Worm (Caenorhabditis elegans) whole organism, L2 larva: ENCODE data around the gene drr-1.
A peak's percentile ranks its signal among the peaks of the same experiment; 100 is the strongest.

ENCODE experiments used
- C34F6.9 ChIP-seq: fragments of 150-350 bp; optimal IDR thresholded peaks from 2 replicates; lab custom pipeline; 2014; ENCODE audit warnings: missing biosample characterization, missing genetic modification characterization
- F13H6.1 ChIP-seq: sonication (generic microtip); optimal IDR thresholded peaks from 2 replicates; lab custom pipeline; 2016; ENCODE audit warnings: missing genetic modification characterization, missing compliant biosample characterization
- R02D3.7 ChIP-seq: fragments of 150-350 bp; optimal IDR thresholded peaks from 2 replicates; lab custom pipeline; 2014; ENCODE audit warnings: missing biosample characterization, missing genetic modification characterization
- Y55F3AM.14 ChIP-seq: fragments of 200-800 bp; sonication (Bioruptor generic); optimal IDR thresholded peaks from 2 replicates; lab custom pipeline; 2018; ENCODE audit warnings: mild to moderate bottlenecking, missing genetic modification characterization, missing compliant biosample characterization
- ZK546.5 ChIP-seq: sonication (generic microtip); optimal IDR thresholded peaks from 2 replicates; lab custom pipeline; 2017; ENCODE audit warnings: missing biosample characterization, missing genetic modification characterization
- alr-1 ChIP-seq: fragments of 150-350 bp; optimal IDR thresholded peaks from 2 replicates; lab custom pipeline; 2014; ENCODE audit warnings: missing biosample characterization, missing genetic modification characterization
- aly-2 ChIP-seq: fragments of 150-350 bp; optimal IDR thresholded peaks from 2 replicates; lab custom pipeline; 2014; ENCODE audit warnings: missing biosample characterization, missing genetic modification characterization
- ama-1 ChIP-seq: fragments of 150-350 bp; optimal IDR thresholded peaks from 2 replicates; lab custom pipeline; 2018; ENCODE audit warnings: inconsistent platforms
- blmp-1 ChIP-seq: sonication (generic microtip); optimal IDR thresholded peaks from 2 replicates; lab custom pipeline; 2017; ENCODE audit warnings: missing genetic modification characterization, mild to moderate bottlenecking, missing compliant biosample characterization, antibody characterized with exemption, moderate library complexity; ENCODE audit not compliant: insufficient read depth
- ceh-16 ChIP-seq: fragments of 150-350 bp; optimal IDR thresholded peaks from 2 replicates; lab custom pipeline; 2014; ENCODE audit warnings: missing biosample characterization, missing genetic modification characterization
- ceh-82 ChIP-seq: fragments of 150-350 bp; optimal IDR thresholded peaks from 2 replicates; lab custom pipeline; 2014; ENCODE audit warnings: missing biosample characterization, missing genetic modification characterization
- crh-2 ChIP-seq: sonication (generic microtip); optimal IDR thresholded peaks from 2 replicates; lab custom pipeline; 2017; ENCODE audit warnings: missing biosample characterization, missing genetic modification characterization
- dmd-4 ChIP-seq: sonication (generic microtip); optimal IDR thresholded peaks from 2 replicates; lab custom pipeline; 2017; ENCODE audit warnings: missing biosample characterization, missing genetic modification characterization
- egl-27 ChIP-seq: sonication (generic microtip); optimal IDR thresholded peaks from 3 replicates; lab custom pipeline; 2017; ENCODE audit warnings: missing biosample characterization, missing genetic modification reagents, missing genetic modification characterization
- elt-1 ChIP-seq: fragments of 150-350 bp; optimal IDR thresholded peaks from 2 replicates; lab custom pipeline; 2014; ENCODE audit warnings: missing biosample characterization, missing genetic modification characterization
- elt-3 ChIP-seq: sonication (generic microtip); optimal IDR thresholded peaks from 2 replicates; lab custom pipeline; 2017; ENCODE audit warnings: missing biosample characterization, missing genetic modification characterization
- fos-1 ChIP-seq: fragments of 150-350 bp; optimal IDR thresholded peaks from 2 replicates; lab custom pipeline; 2014; ENCODE audit warnings: missing biosample characterization, missing genetic modification characterization
- gmeb-1 ChIP-seq: fragments of 150-350 bp; optimal IDR thresholded peaks from 2 replicates; lab custom pipeline; 2014; ENCODE audit warnings: missing biosample characterization, missing genetic modification characterization
- lin-11 ChIP-seq: fragments of 150-350 bp; sonication (generic microtip); optimal IDR thresholded peaks from 2 replicates; lab custom pipeline; 2014; ENCODE audit warnings: missing biosample characterization, missing genetic modification characterization, inconsistent platforms, mixed read lengths
- lin-13 ChIP-seq: fragments of 150-350 bp; optimal IDR thresholded peaks from 2 replicates; lab custom pipeline; 2014; ENCODE audit warnings: missing biosample characterization, missing genetic modification reagents, missing genetic modification characterization
- lin-39 ChIP-seq: fragments of 150-350 bp; optimal IDR thresholded peaks from 2 replicates; lab custom pipeline; 2014; ENCODE audit warnings: missing biosample characterization, missing genetic modification reagents, missing genetic modification characterization
- lsy-2 ChIP-seq, 2 experiments: fragments of 150-350 bp in 1 of 2; sonication (generic microtip) in 1 of 2; optimal IDR thresholded peaks; 2 replicates each; lab custom pipeline; 2014 to 2017; ENCODE audit warnings: missing biosample characterization in 2 of 2, missing genetic modification characterization in 2 of 2
- mab-5 ChIP-seq: fragments of 150-350 bp; optimal IDR thresholded peaks from 2 replicates; lab custom pipeline; 2014; ENCODE audit warnings: missing biosample characterization, missing genetic modification characterization
- mbf-1 ChIP-seq: sonication (generic microtip); optimal IDR thresholded peaks from 2 replicates; lab custom pipeline; 2017; ENCODE audit warnings: missing biosample characterization, missing genetic modification characterization
- mdl-1 ChIP-seq, 2 experiments: fragments of 150-350 bp in 1 of 2; sonication (generic microtip) in 1 of 2; optimal IDR thresholded peaks; 2 replicates each; lab custom pipeline; 2017; ENCODE audit warnings: missing biosample characterization in 2 of 2, missing genetic modification characterization in 2 of 2
- nhr-10 ChIP-seq: sonication (generic microtip); optimal IDR thresholded peaks from 2 replicates; lab custom pipeline; 2017; ENCODE audit warnings: missing biosample characterization, missing genetic modification characterization
- nhr-11 ChIP-seq: fragments of 150-350 bp; optimal IDR thresholded peaks from 2 replicates; lab custom pipeline; 2014; ENCODE audit warnings: missing biosample characterization, missing genetic modification characterization
- nhr-12 ChIP-seq: fragments of 150-350 bp; optimal IDR thresholded peaks from 2 replicates; lab custom pipeline; 2014; ENCODE audit warnings: missing biosample characterization, missing genetic modification characterization
- nhr-129 ChIP-seq: fragments of 150-350 bp; optimal IDR thresholded peaks from 2 replicates; lab custom pipeline; 2014; ENCODE audit warnings: missing biosample characterization, missing genetic modification characterization
- nhr-21 ChIP-seq: fragments of 150-350 bp; optimal IDR thresholded peaks from 2 replicates; lab custom pipeline; 2014; ENCODE audit warnings: missing biosample characterization, missing genetic modification characterization
- nhr-23 ChIP-seq: fragments of 150-350 bp; optimal IDR thresholded peaks from 2 replicates; lab custom pipeline; 2014; ENCODE audit warnings: missing biosample characterization, missing genetic modification reagents, missing genetic modification characterization
- nhr-237 ChIP-seq: fragments of 150-350 bp; optimal IDR thresholded peaks from 2 replicates; lab custom pipeline; 2014; ENCODE audit warnings: missing biosample characterization, missing genetic modification characterization
- nhr-25 ChIP-seq: fragments of 150-350 bp; sonication (generic microtip); optimal IDR thresholded peaks from 3 replicates; lab custom pipeline; 2014; ENCODE audit warnings: missing biosample characterization, missing genetic modification characterization
- nhr-6 ChIP-seq: fragments of 150-350 bp; optimal IDR thresholded peaks from 2 replicates; lab custom pipeline; 2014; ENCODE audit warnings: missing biosample characterization, missing genetic modification characterization
- nhr-77 ChIP-seq: fragments of 150-350 bp; optimal IDR thresholded peaks from 2 replicates; lab custom pipeline; 2014; ENCODE audit warnings: missing biosample characterization, missing genetic modification characterization
- peb-1 ChIP-seq: fragments of 150-350 bp; optimal IDR thresholded peaks from 2 replicates; lab custom pipeline; 2014; ENCODE audit warnings: missing biosample characterization, missing genetic modification characterization
- sem-4 ChIP-seq: fragments of 150-350 bp; optimal IDR thresholded peaks from 2 replicates; lab custom pipeline; 2014; ENCODE audit warnings: missing biosample characterization, missing genetic modification reagents, missing genetic modification characterization
- skn-1 ChIP-seq: sonication (generic microtip); optimal IDR thresholded peaks from 2 replicates; lab custom pipeline; 2017; ENCODE audit warnings: missing biosample characterization, missing genetic modification characterization
- sma-3 ChIP-seq: sonication (generic microtip); optimal IDR thresholded peaks from 2 replicates; lab custom pipeline; 2016; ENCODE audit warnings: missing genetic modification reagents, missing genetic modification characterization, missing compliant biosample characterization
- sma-9 ChIP-seq, 2 experiments: fragments of 150-350 bp in 1 of 2; sonication (generic microtip) in 1 of 2; optimal IDR thresholded peaks; 2 replicates each; lab custom pipeline; 2014 to 2016; ENCODE audit warnings: missing genetic modification characterization in 2 of 2, mild to moderate bottlenecking in 1 of 2, missing biosample characterization in 1 of 2, missing compliant biosample characterization in 1 of 2, missing genetic modification reagents in 1 of 2, moderate library complexity in 1 of 2
- snpc-4 ChIP-seq: fragments of 150-350 bp; optimal IDR thresholded peaks from 2 replicates; lab custom pipeline; 2014; ENCODE audit warnings: missing biosample characterization, missing genetic modification characterization
- unc-39 ChIP-seq: fragments of 150-350 bp; optimal IDR thresholded peaks from 2 replicates; lab custom pipeline; 2014; ENCODE audit warnings: missing biosample characterization, missing genetic modification characterization
- unc-55 ChIP-seq: fragments of 150-350 bp; sonication (generic microtip); optimal IDR thresholded peaks from 3 replicates; lab custom pipeline; 2014; ENCODE audit warnings: missing biosample characterization, missing genetic modification reagents, missing genetic modification characterization
- unc-62 ChIP-seq: fragments of 150-350 bp; optimal IDR thresholded peaks from 2 replicates; lab custom pipeline; 2014; ENCODE audit warnings: missing biosample characterization, missing genetic modification reagents, missing genetic modification characterization
- zag-1 ChIP-seq: fragments of 150-350 bp; optimal IDR thresholded peaks from 2 replicates; lab custom pipeline; 2014; ENCODE audit warnings: missing biosample characterization, missing genetic modification characterization
- ztf-1 ChIP-seq: fragments of 200-800 bp; sonication (Bioruptor generic); conservative IDR thresholded peaks from 2 replicates; pipeline ENCODE4 v1.3.6; 2022; ENCODE audit warnings: missing genetic modification characterization, missing compliant biosample characterization
- ztf-11 ChIP-seq: sonication (generic microtip); optimal IDR thresholded peaks from 2 replicates; lab custom pipeline; 2017; ENCODE audit warnings: missing biosample characterization, missing genetic modification characterization
- ztf-4 ChIP-seq: fragments of 150-350 bp; optimal IDR thresholded peaks from 2 replicates; lab custom pipeline; 2014; ENCODE audit warnings: missing biosample characterization, missing genetic modification characterization

The drr-1 gene

ce11 chrII:13469043-13469652 lies 26.6 kb downstream of the drr-1 start, which contains the start of gene E01G4.3:
E01G4.3 (minus strand) TSS chrII:13469602.
- TF ChIP-seq lin-39 = no peak
- no peak for TF ChIP-seq nhr-77
- TF ChIP-seq unc-62 (GFP tag; lab: Kevin White, UChicago) = no peak
- peak; percentile 82 for TF ChIP-seq nhr-25 (tag; lab: Kevin White, UChicago)
- no peak for TF ChIP-seq ztf-11 (tag; lab: Kevin White, UChicago)
- no peak for TF ChIP-seq alr-1
- no peak for TF ChIP-seq R02D3.7 (tag; lab: Kevin White, UChicago)
- TF ChIP-seq nhr-12 (tag; lab: Kevin White, UChicago) = no peak
- peak; percentile 97 for TF ChIP-seq nhr-129 (tag; lab: Kevin White, UChicago)
- no peak for TF ChIP-seq ztf-4
- TF ChIP-seq mbf-1 = no peak
- peak; percentile 59 for TF ChIP-seq sma-3 (GFP tag; lab: Kevin White, UChicago)
- no peak for TF ChIP-seq nhr-237 (tag; lab: Kevin White, UChicago)
- TF ChIP-seq aly-2 = no peak
- no peak for TF ChIP-seq ceh-82 (tag; lab: Kevin White, UChicago)
- TF ChIP-seq elt-1 (tag; lab: Kevin White, UChicago) = no peak
- no peak for TF ChIP-seq ZK546.5
- TF ChIP-seq nhr-10 = no peak
- peak; percentile 77 for TF ChIP-seq crh-2
- TF ChIP-seq peb-1 = no peak
- no peak for TF ChIP-seq nhr-6 (tag; lab: Kevin White, UChicago)
- no peak for TF ChIP-seq zag-1 (tag; lab: Kevin White, UChicago)
- TF ChIP-seq C34F6.9 (tag; lab: Kevin White, UChicago) = peak; percentile 63
- peak in 1 of 2 experiments; percentile 59 for TF ChIP-seq lsy-2 (tag; optimal IDR thresholded peaks at IDR 0.05; lab: Kevin White, UChicago)
- TF ChIP-seq nhr-21 (tag; lab: Kevin White, UChicago) = peak; percentile 91
- no peak for TF ChIP-seq ama-1 (lab: Kevin White, UChicago)
- TF ChIP-seq unc-39 (tag; lab: Kevin White, UChicago) = no peak
- TF ChIP-seq Y55F3AM.14 = peak; percentile 12
- TF ChIP-seq gmeb-1 (tag; lab: Kevin White, UChicago) = peak; percentile 44
- no peak for TF ChIP-seq unc-55 (GFP tag; lab: Kevin White, UChicago)
- peak; percentile 43 for TF ChIP-seq mdl-1 (tag; optimal IDR thresholded peaks at IDR 0.05; lab: Kevin White, UChicago)
- TF ChIP-seq lin-13 (GFP tag; lab: Kevin White, UChicago) = no peak
- TF ChIP-seq F13H6.1 (tag; lab: Kevin White, UChicago) = peak; percentile 80
- no peak for TF ChIP-seq ceh-16 (tag; lab: Kevin White, UChicago)
- TF ChIP-seq snpc-4 = no peak
- TF ChIP-seq sma-9 (GFP tag; optimal IDR thresholded peaks at IDR 0.05; lab: Kevin White, UChicago) = peak; percentile 98
- no peak for TF ChIP-seq sma-9 (tag; optimal IDR thresholded peaks at IDR 0.05; lab: Kevin White, UChicago)
- TF ChIP-seq sem-4 (tag; lab: Kevin White, UChicago) = no peak
- TF ChIP-seq elt-3 = no peak
- no peak for TF ChIP-seq skn-1 (tag; lab: Kevin White, UChicago)
- TF ChIP-seq egl-27 (tag; lab: Kevin White, UChicago) = peak; percentile 80
- TF ChIP-seq nhr-11 (tag; lab: Kevin White, UChicago) = no peak
- TF ChIP-seq nhr-23 (tag; lab: Kevin White, UChicago) = no peak
- TF ChIP-seq lin-11 (tag; lab: Kevin White, UChicago) = no peak
- no peak for TF ChIP-seq mab-5 (tag; lab: Kevin White, UChicago)
- TF ChIP-seq fos-1 (tag; lab: Kevin White, UChicago) = peak; percentile 88
- peak; percentile 27 for TF ChIP-seq blmp-1 (tag; lab: Kevin White, UChicago)
- no peak for TF ChIP-seq dmd-4 (tag; lab: Kevin White, UChicago)
- TF ChIP-seq ztf-1 (GFP tag; lab: Robert Waterston, UW) = no peak
